Fruit fly (Drosophila melanogaster) whole organism, prepupa: ENCODE data around the gene CG10748.
A peak's percentile ranks its signal among the peaks of the same experiment; 100 is the strongest.

ENCODE experiments used
- Blimp-1 ChIP-seq: fragments of 200-800 bp; sonication (Bioruptor generic); optimal IDR thresholded peaks from 3 replicates; lab custom pipeline; 2017; ENCODE audit warnings: missing biosample characterization, missing genetic modification characterization, mild to moderate bottlenecking, moderate library complexity, missing genetic modification reagents
- CG10631 ChIP-seq: fragments of 200-800 bp; sonication (Bioruptor generic); optimal IDR thresholded peaks from 2 replicates; lab custom pipeline; 2016; ENCODE audit warnings: missing biosample characterization, missing genetic modification characterization
- CG10669 ChIP-seq: fragments of 200-800 bp; sonication (Bioruptor generic); optimal IDR thresholded peaks from 3 replicates; lab custom pipeline; 2018; ENCODE audit warnings: missing biosample characterization, mild to moderate bottlenecking, missing genetic modification characterization, moderate library complexity
- CG11294 ChIP-seq: fragments of 200-800 bp; sonication (Bioruptor generic); IDR thresholded peaks from 2 replicates; pipeline ENCODE4 v1.3.6; 2022; ENCODE audit warnings: missing biosample characterization, missing genetic modification characterization
- CG11762 ChIP-seq: fragments of 200-800 bp; sonication (Bioruptor generic); optimal IDR thresholded peaks from 3 replicates; lab custom pipeline; 2016; ENCODE audit warnings: missing biosample characterization, missing genetic modification characterization; ENCODE audit not compliant: insufficient read depth
- CG11902 ChIP-seq: fragments of 200-800 bp; sonication (Bioruptor generic); optimal IDR thresholded peaks from 3 replicates; lab custom pipeline; 2016; ENCODE audit warnings: missing biosample characterization, missing genetic modification characterization
- CG15336 ChIP-seq: fragments of 200-800 bp; sonication (Bioruptor generic); IDR thresholded peaks from 2 replicates; pipeline ENCODE4 v1.3.6; 2022; ENCODE audit warnings: missing biosample characterization, missing genetic modification characterization
- CG3032 ChIP-seq: fragments of 200-800 bp; optimal IDR thresholded peaks from 2 replicates; lab custom pipeline; 2019; ENCODE audit warnings: missing biosample characterization, mild to moderate bottlenecking, missing genetic modification characterization, moderate library complexity
- CG31627 ChIP-seq: fragments of 200-800 bp; sonication (Bioruptor generic); optimal IDR thresholded peaks from 3 replicates; lab custom pipeline; 2016; ENCODE audit warnings: missing biosample characterization, missing genetic modification characterization
- CG32006 ChIP-seq: fragments of 200-800 bp; sonication (Bioruptor generic); optimal IDR thresholded peaks from 3 replicates; lab custom pipeline; 2017; ENCODE audit warnings: missing biosample characterization, mild to moderate bottlenecking, missing genetic modification characterization
- CG34406 ChIP-seq: fragments of 200-800 bp; sonication (Bioruptor generic); optimal IDR thresholded peaks from 3 replicates; lab custom pipeline; 2016; ENCODE audit warnings: missing biosample characterization, missing genetic modification characterization
- CG3919 ChIP-seq: fragments of 200-800 bp; sonication (Bioruptor generic); optimal IDR thresholded peaks from 3 replicates; lab custom pipeline; 2016; ENCODE audit warnings: missing biosample characterization, missing genetic modification characterization
- CG4318 ChIP-seq: fragments of 200-800 bp; sonication (Bioruptor generic); optimal IDR thresholded peaks from 3 replicates; lab custom pipeline; 2017; ENCODE audit warnings: missing biosample characterization, mild to moderate bottlenecking, missing genetic modification characterization
- CG6163 ChIP-seq: fragments of 200-800 bp; sonication (Bioruptor generic); IDR thresholded peaks from 3 replicates; pipeline ENCODE4 v1.3.6; 2022; ENCODE audit warnings: missing biosample characterization, missing genetic modification characterization
- CG6276 ChIP-seq: fragments of 200-800 bp; sonication (Bioruptor generic); optimal IDR thresholded peaks from 2 replicates; lab custom pipeline; 2017; ENCODE audit warnings: missing biosample characterization, mild to moderate bottlenecking, missing genetic modification characterization
- CG6808 ChIP-seq: fragments of 200-800 bp; sonication (Bioruptor generic); optimal IDR thresholded peaks from 3 replicates; lab custom pipeline; 2017; ENCODE audit warnings: missing biosample characterization, missing genetic modification characterization, mild to moderate bottlenecking, moderate library complexity, missing genetic modification reagents
- CG6854 ChIP-seq: fragments of 200-800 bp; sonication (Bioruptor generic); optimal IDR thresholded peaks from 2 replicates; lab custom pipeline; 2017; ENCODE audit warnings: missing biosample characterization, mild to moderate bottlenecking, missing genetic modification characterization
- CG7368 ChIP-seq: fragments of 200-800 bp; sonication (Bioruptor generic); optimal IDR thresholded peaks from 3 replicates; lab custom pipeline; 2016; ENCODE audit warnings: missing biosample characterization, missing genetic modification characterization
- CG8119 ChIP-seq: fragments of 200-800 bp; sonication (Bioruptor generic); IDR thresholded peaks from 3 replicates; pipeline ENCODE4 v1.3.6; 2022; ENCODE audit warnings: missing biosample characterization, missing genetic modification characterization
- CG8319 ChIP-seq: fragments of 200-800 bp; sonication (Bioruptor generic); optimal IDR thresholded peaks from 3 replicates; lab custom pipeline; 2016; ENCODE audit warnings: missing biosample characterization, missing genetic modification characterization
- CG8632 ChIP-seq: fragments of 200-800 bp; sonication (Bioruptor generic); optimal IDR thresholded peaks from 3 replicates; lab custom pipeline; 2016; ENCODE audit warnings: missing biosample characterization, missing genetic modification characterization
- CG9139 ChIP-seq: fragments of 200-800 bp; sonication (Bioruptor generic); optimal IDR thresholded peaks from 3 replicates; lab custom pipeline; 2017; ENCODE audit warnings: missing biosample characterization, mild to moderate bottlenecking, missing genetic modification characterization
- Eip75B ChIP-seq: fragments of 200-800 bp; sonication (Bioruptor generic); optimal IDR thresholded peaks from 3 replicates; lab custom pipeline; 2016; ENCODE audit warnings: missing biosample characterization, missing genetic modification characterization
- Eip78C ChIP-seq: fragments of 200-800 bp; sonication (Bioruptor generic); peaks from one replicate; lab custom pipeline; 2016; ENCODE audit warnings: missing biosample characterization, missing genetic modification characterization
- Eip93F ChIP-seq: fragments of 200-800 bp; sonication (Bioruptor generic); optimal IDR thresholded peaks from 2 replicates; lab custom pipeline; 2016; ENCODE audit warnings: missing biosample characterization, mild to moderate bottlenecking, missing genetic modification characterization
- Ets21C ChIP-seq: fragments of 200-800 bp; sonication (Bioruptor generic); optimal IDR thresholded peaks from 3 replicates; lab custom pipeline; 2016; ENCODE audit warnings: missing biosample characterization, missing genetic modification characterization
- Ets96B ChIP-seq: fragments of 200-800 bp; optimal IDR thresholded peaks from 2 replicates; lab custom pipeline; 2019; ENCODE audit warnings: missing biosample characterization, mild to moderate bottlenecking, missing genetic modification characterization, moderate library complexity
- Hr38 ChIP-seq: sonication (Bioruptor generic); optimal IDR thresholded peaks from 2 replicates; lab custom pipeline; 2016; ENCODE audit warnings: missing biosample characterization, missing genetic modification characterization
- Hr39 ChIP-seq: fragments of 200-800 bp; sonication (Bioruptor generic); optimal IDR thresholded peaks from 2 replicates; lab custom pipeline; 2016; ENCODE audit warnings: missing biosample characterization, missing genetic modification characterization
- Hr4 ChIP-seq: fragments of 200-800 bp; sonication (Bioruptor generic); optimal IDR thresholded peaks from 3 replicates; lab custom pipeline; 2016; ENCODE audit warnings: missing biosample characterization, missing genetic modification characterization
- Lpt ChIP-seq: fragments of 200-800 bp; sonication (Bioruptor generic); optimal IDR thresholded peaks from 3 replicates; lab custom pipeline; 2016; ENCODE audit warnings: missing biosample characterization, missing genetic modification characterization
- Met ChIP-seq: fragments of 200-800 bp; sonication (Bioruptor generic); optimal IDR thresholded peaks from 3 replicates; lab custom pipeline; 2016; ENCODE audit warnings: missing biosample characterization, missing genetic modification characterization
- OdsH ChIP-seq: fragments of 200-800 bp; sonication (Bioruptor generic); optimal IDR thresholded peaks from 3 replicates; lab custom pipeline; 2016; ENCODE audit warnings: missing biosample characterization, missing genetic modification characterization
- Smox ChIP-seq: fragments of 200-800 bp; sonication (Bioruptor generic); optimal IDR thresholded peaks from 3 replicates; lab custom pipeline; 2016; ENCODE audit warnings: missing biosample characterization, missing genetic modification characterization
- Sox14 ChIP-seq: fragments of 200-800 bp; sonication (Bioruptor generic); optimal IDR thresholded peaks from 3 replicates; lab custom pipeline; 2016; ENCODE audit warnings: missing biosample characterization, missing genetic modification characterization
- Sox15 ChIP-seq: fragments of 200-800 bp; sonication (Bioruptor generic); optimal IDR thresholded peaks from 3 replicates; lab custom pipeline; 2016; ENCODE audit warnings: missing biosample characterization, missing genetic modification characterization
- achi ChIP-seq: fragments of 200-800 bp; sonication (Bioruptor generic); optimal IDR thresholded peaks from 3 replicates; lab custom pipeline; 2016; ENCODE audit warnings: missing biosample characterization, missing genetic modification characterization
- acj6 ChIP-seq: fragments of 200-800 bp; sonication (Bioruptor generic); optimal IDR thresholded peaks from 3 replicates; lab custom pipeline; 2016; ENCODE audit warnings: missing biosample characterization, missing genetic modification characterization
- dac ChIP-seq: fragments of 200-800 bp; sonication (Bioruptor generic); optimal IDR thresholded peaks from 2 replicates; lab custom pipeline; 2017; ENCODE audit warnings: missing biosample characterization, mild to moderate bottlenecking, missing genetic modification characterization
- dsx ChIP-seq: fragments of 200-800 bp; optimal IDR thresholded peaks from 3 replicates; lab custom pipeline; 2019; ENCODE audit warnings: missing biosample characterization, mild to moderate bottlenecking, missing genetic modification characterization, moderate library complexity; ENCODE audit not compliant: poor library complexity, severe bottlenecking
- eg ChIP-seq: fragments of 200-800 bp; sonication (Bioruptor generic); IDR thresholded peaks from 3 replicates; pipeline ENCODE4 v1.3.6; 2022; ENCODE audit warnings: missing biosample characterization, missing genetic modification characterization
- esn ChIP-seq: fragments of 200-800 bp; sonication (Bioruptor generic); optimal IDR thresholded peaks from 2 replicates; lab custom pipeline; 2016; ENCODE audit warnings: missing biosample characterization, mild to moderate bottlenecking, missing genetic modification characterization, moderate library complexity
- fd59A ChIP-seq: fragments of 200-800 bp; sonication (Bioruptor generic); optimal IDR thresholded peaks from 2 replicates; lab custom pipeline; 2017; ENCODE audit warnings: missing biosample characterization, mild to moderate bottlenecking, missing genetic modification characterization, missing genetic modification reagents
- fd85E ChIP-seq: fragments of 200-800 bp; sonication (Bioruptor generic); optimal IDR thresholded peaks from 3 replicates; lab custom pipeline; 2016; ENCODE audit warnings: missing biosample characterization, missing genetic modification characterization
- fkh ChIP-seq: fragments of 200-800 bp; sonication (Bioruptor generic); optimal IDR thresholded peaks from 3 replicates; lab custom pipeline; 2017; ENCODE audit warnings: missing biosample characterization, mild to moderate bottlenecking, missing genetic modification characterization, moderate library complexity
- lz ChIP-seq: fragments of 200-800 bp; sonication (Bioruptor generic); optimal IDR thresholded peaks from 3 replicates; lab custom pipeline; 2016; ENCODE audit warnings: missing biosample characterization, missing genetic modification characterization
- net ChIP-seq: fragments of 200-800 bp; sonication (Bioruptor generic); optimal IDR thresholded peaks from 3 replicates; lab custom pipeline; 2016; ENCODE audit warnings: missing biosample characterization, missing genetic modification characterization
- ss ChIP-seq, 2 experiments: fragments of 200-800 bp; sonication (Bioruptor generic); optimal IDR thresholded peaks; 2 replicates in 1 of 2; 3 replicates in 1 of 2; lab custom pipeline; 2017 to 2018; ENCODE audit warnings: mild to moderate bottlenecking in 2 of 2, missing biosample characterization in 2 of 2, missing genetic modification characterization in 2 of 2, moderate library complexity in 1 of 2
- vri ChIP-seq: fragments of 200-800 bp; sonication (Bioruptor generic); optimal IDR thresholded peaks from 3 replicates; lab custom pipeline; 2016; ENCODE audit warnings: missing biosample characterization, mild to moderate bottlenecking, missing genetic modification characterization

CG10748 gene

dm6 chr3L:12972259-12972658 is at the start of gene CG10748, which contains the start of gene CG10749:
CG10748 (minus strand) TSS chr3L:12972359.
CG10749 (plus strand) TSS chr3L:12972474.
- no peak for TF ChIP-seq Smox (GFP tag; lab: Kevin White, UChicago)
- TF ChIP-seq fd59A (GFP tag; lab: Kevin White, UChicago) = no peak
- TF ChIP-seq eg (GFP tag; lab: Robert Waterston, UW) = no peak
- no peak for TF ChIP-seq Sox15
- TF ChIP-seq Eip75B (GFP tag; lab: Kevin White, UChicago) = no peak
- no peak for TF ChIP-seq CG15336 (GFP tag; lab: Robert Waterston, UW)
- no peak for TF ChIP-seq Lpt (GFP tag; lab: Kevin White, UChicago)
- no peak for TF ChIP-seq Sox14 (GFP tag; lab: Kevin White, UChicago)
- no peak for TF ChIP-seq Ets96B

- no peak for TF ChIP-seq CG3032
- TF ChIP-seq CG10669 (GFP tag; lab: Kevin White, UChicago) = no peak
- peak; percentile 77 for TF ChIP-seq Eip78C (GFP tag; lab: Kevin White, UChicago)
- peak; percentile 59 for TF ChIP-seq vri (GFP tag; lab: Kevin White, UChicago)
- no peak for TF ChIP-seq Ets96B
- TF ChIP-seq OdsH = peak; percentile 54
- peak; percentile 36 for TF ChIP-seq CG11902 (GFP tag; lab: Kevin White, UChicago)
- TF ChIP-seq net (GFP tag; lab: Kevin White, UChicago) = peak; percentile 42
- TF ChIP-seq esn (GFP tag; lab: Kevin White, UChicago) = peak; percentile 83
- TF ChIP-seq CG11294 = no peak
- no peak for TF ChIP-seq eg (GFP tag; lab: Robert Waterston, UW)
- TF ChIP-seq dsx (GFP tag; lab: Kevin White, UChicago) = no peak
- TF ChIP-seq Blimp-1 (GFP tag; lab: Kevin White, UChicago) = no peak
- TF ChIP-seq Smox (GFP tag; lab: Kevin White, UChicago) = peak; percentile 75
- TF ChIP-seq CG10631 (GFP tag; lab: Kevin White, UChicago) = peak; percentile 1
- peak; percentile 53 for TF ChIP-seq CG7368
- TF ChIP-seq CG3919 (GFP tag; lab: Kevin White, UChicago) = peak; percentile 30
- peak; percentile 45 for TF ChIP-seq Eip75B (GFP tag; lab: Kevin White, UChicago)
- TF ChIP-seq CG4318 (GFP tag; lab: Kevin White, UChicago) = no peak
- TF ChIP-seq fd85E = no peak
- peak; percentile 72 for TF ChIP-seq Eip93F (GFP tag; lab: Kevin White, UChicago)
- peak; percentile 43 for TF ChIP-seq CG8319
- TF ChIP-seq CG8632 (GFP tag; lab: Kevin White, UChicago) = peak; percentile 57
- peak; percentile 79 for TF ChIP-seq lz
- TF ChIP-seq CG6163 (GFP tag; lab: Robert Waterston, UW) = 0 out of 3 replicates have a peak, but pooled peaks have one; percentile 14
- TF ChIP-seq ss (GFP tag; optimal IDR thresholded peaks at IDR 0.05; lab: Kevin White, UChicago) = no peak
- peak; percentile 28 for TF ChIP-seq Hr4
- peak; percentile 53 for TF ChIP-seq Sox14 (GFP tag; lab: Kevin White, UChicago)
- peak; percentile 71 for TF ChIP-seq Met (GFP tag; lab: Kevin White, UChicago)
- no peak for TF ChIP-seq CG32006
- TF ChIP-seq acj6 (GFP tag; lab: Kevin White, UChicago) = peak; percentile 35
- TF ChIP-seq Hr39 (GFP tag; lab: Kevin White, UChicago) = peak; percentile 79
- no peak for TF ChIP-seq CG9139 (GFP tag; lab: Kevin White, UChicago)
- peak; percentile 64 for TF ChIP-seq CG31627 (GFP tag; lab: Kevin White, UChicago)
- no peak for TF ChIP-seq CG6808 (GFP tag; lab: Kevin White, UChicago)
- peak; percentile 47 for TF ChIP-seq CG34406
- TF ChIP-seq CG8119 (GFP tag; lab: Robert Waterston, UW) = no peak
- no peak for TF ChIP-seq CG6854 (GFP tag; lab: Kevin White, UChicago)
- TF ChIP-seq Sox15 = peak; percentile 32
- no peak for TF ChIP-seq Hr38 (GFP tag; lab: Kevin White, UChicago)
- TF ChIP-seq achi (GFP tag; lab: Kevin White, UChicago) = peak; percentile 43
- no peak for TF ChIP-seq dac
- TF ChIP-seq Ets21C (GFP tag; lab: Kevin White, UChicago) = peak; percentile 60
- peak; percentile 32 for TF ChIP-seq CG11762 (GFP tag; lab: Kevin White, UChicago)
- TF ChIP-seq CG6276 (GFP tag; lab: Kevin White, UChicago) = no peak
- TF ChIP-seq fkh (GFP tag; lab: Kevin White, UChicago) = no peak
Measured at dm6 chr3L:13021727-13022126, 49.6 kb upstream of the CG10748 start.
